Worm (Caenorhabditis elegans) whole organism, early embryonic: ENCODE measurements around the gene Y53C12A.10.

Experiments
- pes-1 ChIP-seq: fragments of 200-800 bp; sonication (Bioruptor generic); IDR thresholded peaks from 2 replicates; pipeline ENCODE4 v1.3.6; 2022; ENCODE audit warnings: missing genetic modification reagents, missing genetic modification characterization, missing compliant biosample characterization
- sea-1 ChIP-seq: fragments of 200-800 bp; sonication (Bioruptor generic); conservative IDR thresholded peaks from 2 replicates; pipeline ENCODE4 v1.3.6; 2022; ENCODE audit warnings: missing genetic modification characterization, missing compliant biosample characterization

DNA sequence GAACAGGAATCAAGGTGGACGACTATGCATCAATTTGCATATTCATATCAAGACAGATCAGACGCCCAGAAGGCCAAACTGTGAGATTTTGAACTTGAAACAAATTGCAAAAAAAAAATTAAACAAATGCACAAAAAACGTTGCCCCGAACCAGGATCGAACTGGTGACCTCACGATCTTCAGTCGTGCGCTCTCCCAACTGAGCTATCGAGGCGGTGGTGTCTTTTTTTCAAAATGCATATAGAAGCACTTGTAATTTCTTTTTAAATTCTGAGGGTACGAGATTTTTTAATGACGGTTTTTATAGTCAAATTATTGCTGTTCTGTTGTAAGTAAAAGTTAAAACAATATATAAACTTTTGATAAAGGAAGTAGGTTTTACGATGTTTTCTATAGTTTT, 8.4 kb upstream of the Y53C12A.10 start:
- 0 out of 2 replicates have a peak, but pooled peaks have one; percentile 28 for TF ChIP-seq sea-1 (GFP tag; lab: Robert Waterston, UW)
- TF ChIP-seq pes-1 (GFP tag; lab: Robert Waterston, UW), result no peak
